Worm (Caenorhabditis elegans) whole organism, early embryonic: Measurements from ENCODE around the gene T14B4.3.

Experiments
- B0310.2 ChIP-seq: sonication (generic microtip); optimal IDR thresholded peaks from 2 replicates; lab custom pipeline; 2016; ENCODE audit warnings: mild to moderate bottlenecking, missing genetic modification characterization, missing compliant biosample characterization
- F13C5.2 ChIP-seq: sonication (generic microtip); optimal IDR thresholded peaks from 2 replicates; lab custom pipeline; 2017; ENCODE audit warnings: mild to moderate bottlenecking, missing genetic modification characterization, inconsistent platforms, missing compliant biosample characterization
- aly-1 ChIP-seq: sonication (generic microtip); optimal IDR thresholded peaks from 2 replicates; lab custom pipeline; 2016; ENCODE audit warnings: missing genetic modification characterization, missing compliant biosample characterization
- ama-1 ChIP-seq: fragments of 150-350 bp; optimal IDR thresholded peaks from 2 replicates; lab custom pipeline; 2014
- ceh-13 ChIP-seq: fragments of 200-800 bp; sonication (Bioruptor generic); optimal IDR thresholded peaks from 2 replicates; lab custom pipeline; 2018; ENCODE audit warnings: mild to moderate bottlenecking, missing genetic modification characterization, missing compliant biosample characterization
- ceh-36 ChIP-seq: sonication (generic microtip); optimal IDR thresholded peaks from 2 replicates; lab custom pipeline; 2016; ENCODE audit warnings: missing genetic modification characterization, inconsistent platforms, missing compliant biosample characterization
- ets-7 ChIP-seq: sonication (generic microtip); optimal IDR thresholded peaks from 2 replicates; lab custom pipeline; 2016; ENCODE audit warnings: missing genotype, missing genetic modification characterization, missing compliant biosample characterization
- flt-1 ChIP-seq: fragments of 200-800 bp; sonication (Bioruptor generic); IDR thresholded peaks from 2 replicates; pipeline ENCODE4 v1.3.6; 2022; ENCODE audit warnings: missing genetic modification characterization, missing compliant biosample characterization
- hmbx-1 ChIP-seq: sonication (generic microtip); optimal IDR thresholded peaks from 2 replicates; lab custom pipeline; 2016; ENCODE audit warnings: mild to moderate bottlenecking, missing genetic modification characterization, missing compliant biosample characterization
- hmg-4 ChIP-seq: fragments of 200-800 bp; sonication (Bioruptor generic); optimal IDR thresholded peaks from 2 replicates; lab custom pipeline; 2018; ENCODE audit warnings: mild to moderate bottlenecking, missing genetic modification characterization, missing compliant biosample characterization
- hnd-1 ChIP-seq: sonication (generic microtip); optimal IDR thresholded peaks from 2 replicates; lab custom pipeline; 2016; ENCODE audit warnings: missing genetic modification characterization, missing compliant biosample characterization
- pes-1 ChIP-seq: fragments of 200-800 bp; sonication (Bioruptor generic); IDR thresholded peaks from 2 replicates; pipeline ENCODE4 v1.3.6; 2022; ENCODE audit warnings: missing genetic modification reagents, missing genetic modification characterization, missing compliant biosample characterization
- scrt-1 ChIP-seq: fragments of 200-800 bp; sonication (Bioruptor generic); IDR thresholded peaks from 2 replicates; pipeline ENCODE4 v1.3.6; 2022; ENCODE audit warnings: missing genetic modification characterization, missing compliant biosample characterization
- sea-1 ChIP-seq: fragments of 200-800 bp; sonication (Bioruptor generic); conservative IDR thresholded peaks from 2 replicates; pipeline ENCODE4 v1.3.6; 2022; ENCODE audit warnings: missing genetic modification characterization, missing compliant biosample characterization
- tbx-11 ChIP-seq: fragments of 200-800 bp; sonication (Bioruptor generic); IDR thresholded peaks from 2 replicates; pipeline ENCODE4 v1.3.6; 2022; ENCODE audit warnings: missing genetic modification characterization, missing compliant biosample characterization
- tbx-37 ChIP-seq: fragments of 200-800 bp; sonication (Bioruptor generic); conservative IDR thresholded peaks from 2 replicates; pipeline ENCODE4 v1.3.6; 2022; ENCODE audit warnings: missing genetic modification reagents, missing genetic modification characterization, missing compliant biosample characterization
- tra-4 ChIP-seq: sonication (generic microtip); optimal IDR thresholded peaks from 2 replicates; lab custom pipeline; 2017; ENCODE audit warnings: missing genetic modification characterization, missing compliant biosample characterization

The T14B4.3 gene

DNA sequence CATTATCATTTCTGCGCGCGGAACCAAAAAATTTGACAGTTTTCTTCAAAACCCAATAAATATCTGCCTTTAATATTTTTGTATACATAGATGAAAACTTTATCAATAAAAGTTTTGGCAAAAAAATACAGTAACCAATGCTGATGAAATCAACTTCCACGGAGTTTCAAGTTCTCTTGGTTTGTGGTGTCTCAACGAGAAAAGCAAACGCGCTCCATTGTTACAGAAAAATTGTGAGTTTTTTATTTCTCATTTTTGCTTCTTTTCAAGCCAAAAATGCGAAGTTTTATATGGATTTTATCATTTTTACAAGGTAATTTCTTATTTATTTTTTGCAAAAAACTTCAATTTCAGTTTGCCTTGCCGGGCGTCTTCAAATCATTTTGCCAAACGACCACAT, at the start of gene T14B4.3:
T14B4.3 (plus strand) TSS at position 264 of the 400 bp plus-strand sequence.
- peak; percentile 55; the same call in 1 of the 2 replicates for TF ChIP-seq tbx-37 (GFP tag; lab: Robert Waterston, UW)
- no peak for TF ChIP-seq pes-1 (GFP tag; lab: Robert Waterston, UW)
- TF ChIP-seq scrt-1 = no peak
- TF ChIP-seq ama-1 = no peak
- no peak for TF ChIP-seq flt-1 (GFP tag; lab: Robert Waterston, UW)
- no peak for TF ChIP-seq ets-7 (tag; lab: Kevin White, UChicago)
- TF ChIP-seq aly-1 (tag; lab: Kevin White, UChicago) = no peak
- no peak for TF ChIP-seq tra-4 (tag; lab: Kevin White, UChicago)
- no peak for TF ChIP-seq hmg-4
- no peak for TF ChIP-seq sea-1 (GFP tag; lab: Robert Waterston, UW)
- TF ChIP-seq B0310.2 (tag; lab: Kevin White, UChicago) = no peak
- no peak for TF ChIP-seq tbx-11 (GFP tag; lab: Robert Waterston, UW)
- TF ChIP-seq hmbx-1 = no peak
- TF ChIP-seq ceh-36 (tag; lab: Kevin White, UChicago) = no peak
- no peak for TF ChIP-seq hnd-1 (tag; lab: Kevin White, UChicago)
- TF ChIP-seq F13C5.2 (tag; lab: Kevin White, UChicago) = peak; percentile 62

DNA sequence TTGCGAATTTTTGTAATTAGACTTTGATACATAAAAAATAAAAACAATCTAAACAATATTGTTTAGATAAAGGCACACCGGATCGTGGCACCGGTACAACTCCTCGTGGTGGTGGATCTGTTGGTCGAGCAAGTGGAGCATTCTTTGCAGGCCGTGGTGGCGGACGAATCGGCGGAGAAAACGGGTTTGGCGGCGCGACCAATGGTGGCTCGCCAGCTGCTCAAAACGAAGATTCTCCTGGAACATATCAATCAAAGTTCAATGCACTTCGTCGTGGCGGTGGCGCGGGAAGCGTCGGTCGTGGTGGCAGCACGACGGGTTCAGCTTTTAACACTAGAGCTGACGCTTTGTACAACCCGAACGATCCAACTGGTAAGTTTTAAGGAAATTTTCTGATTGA, 48.8 kb upstream of the T14B4.3 start:
- TF ChIP-seq aly-1 (tag; lab: Kevin White, UChicago) (no peak), sea-1 (GFP tag; lab: Robert Waterston, UW) (no peak), flt-1 (GFP tag; lab: Robert Waterston, UW) (no peak), F13C5.2 (tag; lab: Kevin White, UChicago) (no peak), B0310.2 (tag; lab: Kevin White, UChicago) (no peak), tra-4 (tag; lab: Kevin White, UChicago) (no peak), tbx-37 (GFP tag; lab: Robert Waterston, UW) (no peak), tbx-11 (GFP tag; lab: Robert Waterston, UW) (no peak), scrt-1 (no peak), hmg-4 (no peak), ets-7 (tag; lab: Kevin White, UChicago) (no peak), ceh-36 (tag; lab: Kevin White, UChicago) (no peak), ceh-13 (GFP tag; lab: Kevin White, UChicago) (no peak), hmbx-1 (no peak), hnd-1 (tag; lab: Kevin White, UChicago) (no peak), pes-1 (GFP tag; lab: Robert Waterston, UW) (no peak)

DNA sequence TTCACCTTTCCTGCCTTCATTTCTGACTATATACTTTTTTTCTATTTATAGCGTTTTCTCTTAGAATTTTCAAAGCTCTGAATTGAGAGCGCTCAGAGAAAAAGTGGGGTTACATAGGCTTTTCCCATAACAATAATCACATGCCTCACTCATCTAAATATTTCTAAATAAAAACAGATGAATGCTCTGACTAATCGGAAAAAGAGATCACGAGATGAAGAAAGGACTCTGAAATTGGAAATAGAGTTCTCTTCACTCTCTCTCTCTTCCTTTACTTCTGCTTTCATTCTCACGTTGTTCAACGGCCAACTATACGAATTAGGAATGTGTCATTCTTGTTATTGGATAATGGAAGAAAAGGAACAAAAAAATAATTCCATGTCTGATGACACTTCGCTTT, 45.6 kb upstream of the T14B4.3 start:
- TF ChIP-seq aly-1 (tag; lab: Kevin White, UChicago) = no peak
- no peak for TF ChIP-seq flt-1 (GFP tag; lab: Robert Waterston, UW)
- TF ChIP-seq ets-7 (tag; lab: Kevin White, UChicago) = no peak
- no peak for TF ChIP-seq hnd-1 (tag; lab: Kevin White, UChicago)
- TF ChIP-seq hmbx-1 = no peak
- TF ChIP-seq B0310.2 (tag; lab: Kevin White, UChicago) = no peak
- TF ChIP-seq tbx-11 (GFP tag; lab: Robert Waterston, UW) = no peak
- no peak for TF ChIP-seq ceh-36 (tag; lab: Kevin White, UChicago)

DNA sequence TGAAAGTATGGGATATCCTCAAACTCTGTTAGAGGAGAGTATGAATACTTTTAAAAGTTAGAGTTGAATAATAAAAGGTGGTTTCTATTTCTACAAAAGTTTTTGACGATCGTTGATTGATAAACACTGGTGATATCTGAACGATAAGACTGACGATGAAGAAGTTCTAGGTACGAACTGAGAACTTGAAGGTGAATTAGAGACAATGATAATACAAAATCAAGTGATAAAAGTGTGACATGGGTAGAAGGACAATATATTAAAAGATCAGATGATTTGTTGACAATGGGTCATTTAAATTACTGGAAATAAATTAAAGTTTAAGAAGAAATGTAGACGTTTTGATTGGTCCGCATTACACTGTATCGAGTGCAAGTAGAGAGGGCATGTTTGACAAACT, 39.3 kb upstream of the T14B4.3 start, which contains the start of gene C18H9.5:
C18H9.5 (minus strand) TSS at position 179 of the 400 bp plus-strand sequence.
- TF ChIP-seq pes-1 (GFP tag; lab: Robert Waterston, UW) (no peak), hmg-4 (no peak), flt-1 (GFP tag; lab: Robert Waterston, UW) (no peak), hmbx-1 (no peak), aly-1 (tag; lab: Kevin White, UChicago) (no peak), hnd-1 (tag; lab: Kevin White, UChicago) (no peak), B0310.2 (tag; lab: Kevin White, UChicago) (no peak), tra-4 (tag; lab: Kevin White, UChicago) (no peak), ets-7 (tag; lab: Kevin White, UChicago) (no peak), ceh-13 (GFP tag; lab: Kevin White, UChicago) (no peak), ama-1 (no peak), tbx-11 (GFP tag; lab: Robert Waterston, UW) (no peak), F13C5.2 (tag; lab: Kevin White, UChicago) (no peak), scrt-1 (no peak), sea-1 (GFP tag; lab: Robert Waterston, UW) (no peak), tbx-37 (GFP tag; lab: Robert Waterston, UW) (no peak), ceh-36 (tag; lab: Kevin White, UChicago) (no peak)

DNA sequence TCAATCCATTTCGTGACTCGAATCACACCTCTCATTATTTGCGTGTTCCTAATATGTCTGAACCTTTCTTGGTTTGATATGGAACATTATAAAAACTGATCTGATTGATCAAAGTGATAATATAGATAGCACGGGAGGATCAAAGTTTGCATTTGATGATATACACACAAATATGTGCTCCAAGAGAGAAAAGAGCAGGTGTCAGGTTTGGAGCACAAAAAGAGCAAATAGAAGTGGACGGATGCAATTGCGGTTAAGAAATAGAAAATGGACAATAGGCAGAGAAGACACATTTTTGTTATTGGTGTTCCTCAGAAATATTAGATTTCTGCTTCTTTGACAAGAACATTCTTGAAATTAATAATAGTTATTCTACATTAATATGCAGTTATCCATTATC, 36.0 kb upstream of the T14B4.3 start, which contains the start of gene C18H9.1:
C18H9.1 (plus strand) TSS at position 301 of the 400 bp plus-strand sequence.
- TF ChIP-seq ceh-13 (GFP tag; lab: Kevin White, UChicago) (no peak), hmg-4 (no peak), tbx-11 (GFP tag; lab: Robert Waterston, UW) (no peak), aly-1 (tag; lab: Kevin White, UChicago) (no peak), flt-1 (GFP tag; lab: Robert Waterston, UW) (no peak), scrt-1 (no peak)

DNA sequence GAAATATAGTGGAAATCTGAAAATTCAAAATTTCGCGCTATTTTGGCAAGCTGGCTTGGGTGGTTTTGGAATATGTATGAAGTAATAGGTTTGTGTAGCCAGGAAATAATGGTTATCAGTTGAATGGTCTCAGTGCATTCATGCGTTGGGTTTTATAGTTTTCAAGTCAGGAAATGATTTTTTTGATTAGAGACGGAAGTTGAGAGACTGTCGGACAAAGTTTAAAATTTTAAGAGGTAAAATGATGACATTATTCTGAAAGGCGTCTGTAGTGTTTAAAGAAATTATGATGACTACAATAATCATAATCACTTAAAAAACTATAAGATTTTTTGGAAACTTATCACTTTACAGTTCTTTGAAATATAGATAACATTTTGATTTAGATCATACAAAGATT, 33.2 kb upstream of the T14B4.3 start, which contains the start of gene C18H9.6:
C18H9.6 (minus strand) TSS at position 129 of the 400 bp plus-strand sequence.
- TF ChIP-seq tbx-11 (GFP tag; lab: Robert Waterston, UW) (no peak), B0310.2 (tag; lab: Kevin White, UChicago) (no peak), ceh-36 (tag; lab: Kevin White, UChicago) (no peak), ceh-13 (GFP tag; lab: Kevin White, UChicago) (no peak), sea-1 (GFP tag; lab: Robert Waterston, UW) (no peak), hnd-1 (tag; lab: Kevin White, UChicago) (no peak), aly-1 (tag; lab: Kevin White, UChicago) (no peak), ama-1 (no peak), F13C5.2 (tag; lab: Kevin White, UChicago) (no peak), pes-1 (GFP tag; lab: Robert Waterston, UW) (no peak), tra-4 (tag; lab: Kevin White, UChicago) (no peak), tbx-37 (GFP tag; lab: Robert Waterston, UW) (no peak), hmbx-1 (no peak), hmg-4 (no peak), flt-1 (GFP tag; lab: Robert Waterston, UW) (no peak), scrt-1 (no peak), ets-7 (tag; lab: Kevin White, UChicago) (no peak)
